Worm (Caenorhabditis elegans): ENCODE results near the gene Y49F6B.19.
"Not testable (repeated sequence)": the region's sequence is repeated elsewhere in the genome, so short reads cannot be mapped to it uniquely, and the experiment has no call there.

Y49F6B.19 gene

ce11 chrII:3472817-3473216 lies 39.3 kb downstream of the Y49F6B.19 start, which contains the start of gene Y49F6B.6:
Gene Y49F6B.6 (plus strand): TSS chrII:3473117.
- no peak for TF ChIP-seq ceh-36 (tag; optimal IDR thresholded peaks at IDR 0.05)
- no peak for TF ChIP-seq flt-1 (GFP tag; IDR thresholded peaks at IDR 0.05)
- TF ChIP-seq hmg-4 (GFP tag; optimal IDR thresholded peaks at IDR 0.05), result no peak
- TF ChIP-seq aly-1 (tag; optimal IDR thresholded peaks at IDR 0.05), result no peak
- no peak for TF ChIP-seq tbx-11 (GFP tag; IDR thresholded peaks at IDR 0.05)
- no peak for TF ChIP-seq ets-7 (tag; optimal IDR thresholded peaks at IDR 0.05)
- TF ChIP-seq ama-1 (optimal IDR thresholded peaks at IDR 0.05), result no peak
- no peak for TF ChIP-seq hnd-1 (tag; optimal IDR thresholded peaks at IDR 0.05)
- no peak for TF ChIP-seq pes-1 (GFP tag; IDR thresholded peaks at IDR 0.05)
- TF ChIP-seq tra-4 (tag; optimal IDR thresholded peaks at IDR 0.05), result no peak
- TF ChIP-seq hmbx-1 (tag; optimal IDR thresholded peaks at IDR 0.05), result no peak
- no peak for TF ChIP-seq sea-1 (GFP tag; conservative IDR thresholded peaks at IDR 0.05)
- TF ChIP-seq B0310.2 (tag; optimal IDR thresholded peaks at IDR 0.05), result no peak
- TF ChIP-seq F13C5.2 (tag; optimal IDR thresholded peaks at IDR 0.05), result no peak
- TF ChIP-seq ceh-13 (GFP tag; optimal IDR thresholded peaks at IDR 0.05), result no peak
- no peak for TF ChIP-seq tbx-37 (GFP tag; conservative IDR thresholded peaks at IDR 0.05)
- TF ChIP-seq scrt-1 (GFP tag; IDR thresholded peaks at IDR 0.05), result no peak

DNA sequence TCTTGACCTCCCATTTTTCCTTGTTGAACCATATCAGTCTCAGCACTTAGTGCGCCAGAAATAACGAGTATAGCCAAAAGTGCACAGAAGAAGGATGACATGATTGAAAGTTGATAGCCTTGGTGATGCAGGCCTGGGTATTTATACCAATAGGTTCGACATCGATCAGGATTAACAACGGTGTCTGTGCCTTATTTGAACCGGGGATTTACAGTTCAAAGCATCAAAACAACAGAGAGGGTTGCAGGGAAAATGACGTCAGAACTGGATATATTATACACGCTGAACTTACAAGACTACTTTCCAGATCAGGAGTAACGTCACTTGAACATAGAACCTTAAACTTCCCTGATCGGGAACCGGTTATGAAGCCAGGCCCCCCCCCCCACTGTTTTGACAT lies 39.8 kb downstream of the Y49F6B.19 start, which contains the start of gene Y49F6B.12:
Gene Y49F6B.12 (minus strand): TSS at position 101 of the 400 bp plus-strand sequence.
- TF ChIP-seq ets-7 (tag; optimal IDR thresholded peaks at IDR 0.05), result no peak
- no peak for TF ChIP-seq ama-1 (optimal IDR thresholded peaks at IDR 0.05)
- TF ChIP-seq hmg-4 (GFP tag; optimal IDR thresholded peaks at IDR 0.05), result no peak
- no peak for TF ChIP-seq ceh-13 (GFP tag; optimal IDR thresholded peaks at IDR 0.05)
- TF ChIP-seq tbx-11 (GFP tag; IDR thresholded peaks at IDR 0.05), result no peak
- TF ChIP-seq tbx-37 (GFP tag; conservative IDR thresholded peaks at IDR 0.05), result no peak
- TF ChIP-seq tra-4 (tag; optimal IDR thresholded peaks at IDR 0.05), result no peak

DNA sequence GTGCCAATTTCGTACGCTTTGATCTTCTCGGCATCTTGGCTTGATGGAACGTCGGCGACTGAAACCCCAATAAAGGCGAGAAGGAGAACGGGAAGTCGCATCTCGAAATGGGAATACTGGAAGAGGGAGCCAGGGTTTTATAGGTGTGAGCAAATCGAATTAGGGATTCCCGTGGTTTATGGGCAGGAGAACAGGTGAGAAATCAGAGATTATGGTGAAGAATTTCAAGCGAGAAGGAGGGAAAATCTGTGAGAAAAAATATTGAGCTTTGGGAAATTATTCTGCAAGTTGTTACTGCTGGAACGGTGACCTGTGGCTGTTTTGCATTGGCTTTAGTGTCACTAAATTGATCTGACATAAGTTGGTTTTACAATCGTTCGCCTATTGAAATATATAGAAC lies 40.5 kb downstream of the Y49F6B.19 start, which contains the start of gene Y49F6B.13:
Gene Y49F6B.13 (minus strand): TSS at position 101 of the 400 bp plus-strand sequence.
- TF ChIP-seq F13C5.2 (tag; optimal IDR thresholded peaks at IDR 0.05) (no peak), scrt-1 (GFP tag; IDR thresholded peaks at IDR 0.05) (no peak), sea-1 (GFP tag; conservative IDR thresholded peaks at IDR 0.05) (no peak), hnd-1 (tag; optimal IDR thresholded peaks at IDR 0.05) (no peak), ama-1 (optimal IDR thresholded peaks at IDR 0.05) (no peak), tra-4 (tag; optimal IDR thresholded peaks at IDR 0.05) (no peak), ceh-13 (GFP tag; optimal IDR thresholded peaks at IDR 0.05) (no peak), tbx-37 (GFP tag; conservative IDR thresholded peaks at IDR 0.05) (no peak), hmg-4 (GFP tag; optimal IDR thresholded peaks at IDR 0.05) (no peak), flt-1 (GFP tag; IDR thresholded peaks at IDR 0.05) (no peak), ets-7 (tag; optimal IDR thresholded peaks at IDR 0.05) (no peak), ceh-36 (tag; optimal IDR thresholded peaks at IDR 0.05) (no peak), pes-1 (GFP tag; IDR thresholded peaks at IDR 0.05) (no peak), aly-1 (tag; optimal IDR thresholded peaks at IDR 0.05) (no peak), B0310.2 (tag; optimal IDR thresholded peaks at IDR 0.05) (no peak), hmbx-1 (tag; optimal IDR thresholded peaks at IDR 0.05) (no peak), tbx-11 (GFP tag; IDR thresholded peaks at IDR 0.05) (no peak)

DNA sequence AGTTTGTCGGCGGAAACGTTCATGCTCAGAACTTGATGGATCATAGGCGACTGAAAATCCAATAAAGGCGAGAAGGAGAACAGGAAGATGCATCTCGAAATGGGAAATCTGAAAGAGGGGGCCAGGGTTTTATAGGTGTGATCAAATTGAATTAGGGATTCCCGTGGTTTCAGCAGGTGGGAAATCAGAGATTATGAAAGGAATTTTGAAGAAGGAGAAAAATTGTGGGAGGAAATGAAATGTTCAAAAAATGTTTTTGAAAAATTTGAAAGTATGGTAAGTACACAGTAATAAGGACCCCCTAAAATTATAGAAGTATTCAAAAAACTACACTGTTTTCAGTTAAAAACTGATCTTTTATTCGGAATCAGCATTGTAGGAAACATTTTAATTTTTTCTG lies 41.6 kb downstream of the Y49F6B.19 start, which contains the start of gene Y49F6B.20:
Gene Y49F6B.20 (minus strand): TSS at position 101 of the 400 bp plus-strand sequence.
- TF ChIP-seq sea-1 (GFP tag; conservative IDR thresholded peaks at IDR 0.05), result no peak
- no peak for TF ChIP-seq ama-1 (optimal IDR thresholded peaks at IDR 0.05)
- TF ChIP-seq flt-1 (GFP tag; IDR thresholded peaks at IDR 0.05), result no peak
- no peak for TF ChIP-seq pes-1 (GFP tag; IDR thresholded peaks at IDR 0.05)
- TF ChIP-seq aly-1 (tag; optimal IDR thresholded peaks at IDR 0.05), result no peak
- TF ChIP-seq hnd-1 (tag; optimal IDR thresholded peaks at IDR 0.05), result no peak
- no peak for TF ChIP-seq F13C5.2 (tag; optimal IDR thresholded peaks at IDR 0.05)
- no peak for TF ChIP-seq tra-4 (tag; optimal IDR thresholded peaks at IDR 0.05)
- no peak for TF ChIP-seq tbx-37 (GFP tag; conservative IDR thresholded peaks at IDR 0.05)
- no peak for TF ChIP-seq hmg-4 (GFP tag; optimal IDR thresholded peaks at IDR 0.05)
- TF ChIP-seq ets-7 (tag; optimal IDR thresholded peaks at IDR 0.05), result no peak
- TF ChIP-seq ceh-36 (tag; optimal IDR thresholded peaks at IDR 0.05), result no peak
- TF ChIP-seq B0310.2 (tag; optimal IDR thresholded peaks at IDR 0.05), result no peak
- no peak for TF ChIP-seq tbx-11 (GFP tag; IDR thresholded peaks at IDR 0.05)
- TF ChIP-seq hmbx-1 (tag; optimal IDR thresholded peaks at IDR 0.05), result no peak
- no peak for TF ChIP-seq ceh-13 (GFP tag; optimal IDR thresholded peaks at IDR 0.05)
- TF ChIP-seq scrt-1 (GFP tag; IDR thresholded peaks at IDR 0.05), result no peak

- not testable (repeated sequence) for TF ChIP-seq tbx-37 (GFP tag; conservative IDR thresholded peaks at IDR 0.05); ceh-13 (GFP tag; optimal IDR thresholded peaks at IDR 0.05); flt-1 (GFP tag; IDR thresholded peaks at IDR 0.05)
These were observed 47.6 kb downstream of the Y49F6B.19 start, which contains the start of gene C16C8.10 for ce11 chrII:3464580-3464979. Gene C16C8.10 (minus strand): TSS chrII:3464680.

- TF ChIP-seq flt-1 (GFP tag; IDR thresholded peaks at IDR 0.05), result no peak
- TF ChIP-seq F13C5.2 (tag; optimal IDR thresholded peaks at IDR 0.05), result no peak
- no peak for TF ChIP-seq ama-1 (optimal IDR thresholded peaks at IDR 0.05)
- TF ChIP-seq ceh-36 (tag; optimal IDR thresholded peaks at IDR 0.05), result no peak
- no peak for TF ChIP-seq pes-1 (GFP tag; IDR thresholded peaks at IDR 0.05)
- TF ChIP-seq aly-1 (tag; optimal IDR thresholded peaks at IDR 0.05), result no peak
- TF ChIP-seq hmbx-1 (tag; optimal IDR thresholded peaks at IDR 0.05), result no peak
These were observed 49.0 kb downstream of the Y49F6B.19 start, which contains the start of gene C16C8.9 for ce11 chrII:3463097-3463496. Gene C16C8.9 (minus strand): TSS chrII:3463197.

- TF ChIP-seq F13C5.2 (tag; optimal IDR thresholded peaks at IDR 0.05) (no peak), tbx-11 (GFP tag; IDR thresholded peaks at IDR 0.05) (no peak), sea-1 (GFP tag; conservative IDR thresholded peaks at IDR 0.05) (no peak), pes-1 (GFP tag; IDR thresholded peaks at IDR 0.05) (no peak), B0310.2 (tag; optimal IDR thresholded peaks at IDR 0.05) (no peak), aly-1 (tag; optimal IDR thresholded peaks at IDR 0.05) (no peak), tra-4 (tag; optimal IDR thresholded peaks at IDR 0.05) (no peak), ceh-13 (GFP tag; optimal IDR thresholded peaks at IDR 0.05) (no peak)
These were observed 50.6 kb downstream of the Y49F6B.19 start, which contains the start of gene C16C8.8 for ce11 chrII:3461586-3461985. Gene C16C8.8 (minus strand): TSS chrII:3461686.
